Worm (Caenorhabditis elegans): ENCODE measurements around the gene F13B12.6.
A peak's percentile ranks its signal among the peaks of the same experiment; 100 is the strongest.

ce11 chrIV:10425129-10425528 lies 7.4 kb upstream of the F13B12.6 start:
- TF ChIP-seq pqm-1 (tag; optimal IDR thresholded peaks at IDR 0.05) = no peak
- no peak for TF ChIP-seq lir-3 (tag; optimal IDR thresholded peaks at IDR 0.05; ENCODE audit: poor library complexity)
- TF ChIP-seq elt-2 (tag; optimal IDR thresholded peaks at IDR 0.05) = no peak
- no peak for TF ChIP-seq ces-1 (GFP tag; optimal IDR thresholded peaks at IDR 0.05)
- no peak for TF ChIP-seq nhr-76 (tag; optimal IDR thresholded peaks at IDR 0.05)
- TF ChIP-seq efl-1 (optimal IDR thresholded peaks at IDR 0.05) = peak; percentile 23 to 44
- no peak for TF ChIP-seq efl-1 (GFP tag; optimal IDR thresholded peaks at IDR 0.05 in 1 of 2)
- TF ChIP-seq egl-27 (tag; optimal IDR thresholded peaks at IDR 0.05) = no peak
- no peak for TF ChIP-seq nhr-12 (tag; optimal IDR thresholded peaks at IDR 0.05)
- no peak for TF ChIP-seq nhr-19 (GFP tag; conservative IDR thresholded peaks at IDR 0.05)
- TF ChIP-seq tbx-2 (tag; optimal IDR thresholded peaks at IDR 0.05) = no peak
- TF ChIP-seq ama-1 (optimal IDR thresholded peaks at IDR 0.05) = no peak
- no peak for TF ChIP-seq lin-39 (tag; optimal IDR thresholded peaks at IDR 0.05)
- TF ChIP-seq elt-3 (tag; optimal IDR thresholded peaks at IDR 0.05) = no peak
